Fruit fly (Drosophila melanogaster) whole organism, embryonic: ENCODE measurements around the gene CG42500.

Source experiments
- CG1024 ChIP-seq: fragments of 200-800 bp; sonication (Bioruptor generic); IDR thresholded peaks from 2 replicates; pipeline ENCODE4 v1.3.6; 2022; ENCODE audit warnings: missing biosample characterization, missing genetic modification characterization
- CG10431 ChIP-seq: fragments of 200-800 bp; sonication (Bioruptor generic); optimal IDR thresholded peaks from 3 replicates; lab custom pipeline; 2018; ENCODE audit warnings: missing biosample characterization, mild to moderate bottlenecking, missing genetic modification characterization
- CG11085 ChIP-seq: fragments of 200-800 bp; sonication (Bioruptor generic); IDR thresholded peaks from 2 replicates; pipeline ENCODE4 v1.3.6; 2022; ENCODE audit warnings: missing biosample characterization, missing genetic modification characterization
- CG11398 ChIP-seq: fragments of 200-800 bp; sonication (Bioruptor generic); optimal IDR thresholded peaks from 2 replicates; lab custom pipeline; 2016; ENCODE audit warnings: missing biosample characterization, missing genetic modification characterization
- CG1233 ChIP-seq: fragments of 200-800 bp; sonication (Bioruptor generic); optimal IDR thresholded peaks from 4 replicates; lab custom pipeline; 2018; ENCODE audit warnings: missing biosample characterization, mild to moderate bottlenecking, missing genetic modification characterization
- CG12769 ChIP-seq: fragments of 200-800 bp; sonication (Bioruptor generic); optimal IDR thresholded peaks from 2 replicates; lab custom pipeline; 2019; ENCODE audit warnings: missing biosample characterization, mild to moderate bottlenecking, missing genetic modification characterization, moderate library complexity
- CG1603 ChIP-seq: fragments of 200-800 bp; sonication (Bioruptor generic); optimal IDR thresholded peaks from 2 replicates; lab custom pipeline; 2019; ENCODE audit warnings: missing biosample characterization, mild to moderate bottlenecking, missing genetic modification characterization, moderate library complexity
- CG16813 ChIP-seq: fragments of 200-800 bp; sonication (Bioruptor generic); IDR thresholded peaks from 3 replicates; pipeline ENCODE4 v1.3.6; 2022; ENCODE audit warnings: missing biosample characterization, missing genetic modification characterization; ENCODE audit not compliant: partially characterized antibody
- CG17186 ChIP-seq: fragments of 200-800 bp; sonication (Bioruptor generic); optimal IDR thresholded peaks from 3 replicates; lab custom pipeline; 2017; ENCODE audit warnings: missing biosample characterization, missing genetic modification reagents, missing genetic modification characterization
- CG17612 ChIP-seq: fragments of 200-800 bp; sonication (Bioruptor generic); IDR thresholded peaks from 2 replicates; pipeline ENCODE4 v1.3.6; 2022; ENCODE audit warnings: missing biosample characterization, missing genetic modification characterization
- CG18476 ChIP-seq: fragments of 200-800 bp; sonication (Bioruptor generic); optimal IDR thresholded peaks from 2 replicates; lab custom pipeline; 2016; ENCODE audit warnings: missing biosample characterization, mild to moderate bottlenecking, missing genetic modification characterization
- CG2116 ChIP-seq: fragments of 200-800 bp; sonication (Bioruptor generic); optimal IDR thresholded peaks from 3 replicates; lab custom pipeline; 2018; ENCODE audit warnings: missing biosample characterization, mild to moderate bottlenecking, missing genetic modification characterization
- CG2875 ChIP-seq: fragments of 200-800 bp; sonication (Bioruptor generic); optimal IDR thresholded peaks from 2 replicates; lab custom pipeline; 2017; ENCODE audit warnings: missing biosample characterization, mild to moderate bottlenecking, missing genetic modification characterization, missing genetic modification reagents
- CG30403 ChIP-seq: fragments of 200-800 bp; sonication (Bioruptor generic); optimal IDR thresholded peaks from 3 replicates; lab custom pipeline; 2016; ENCODE audit warnings: missing biosample characterization, missing genetic modification characterization
- CG3065 ChIP-seq: fragments of 200-800 bp; sonication (Bioruptor generic); optimal IDR thresholded peaks from 2 replicates; lab custom pipeline; 2016; ENCODE audit warnings: missing biosample characterization, missing genetic modification characterization
- CG31365 ChIP-seq: fragments of 200-800 bp; sonication (Bioruptor generic); optimal IDR thresholded peaks from 2 replicates; lab custom pipeline; 2018; ENCODE audit warnings: missing biosample characterization, mild to moderate bottlenecking, missing genetic modification characterization
- CG32767 ChIP-seq: fragments of 200-800 bp; sonication (Bioruptor generic); IDR thresholded peaks from 2 replicates; pipeline ENCODE4 v1.3.6; 2022; ENCODE audit warnings: missing biosample characterization, missing genetic modification characterization
- CG3838 ChIP-seq: fragments of 200-800 bp; sonication (Bioruptor generic); optimal IDR thresholded peaks from 3 replicates; lab custom pipeline; 2016; ENCODE audit warnings: missing biosample characterization, missing genetic modification characterization
- CG4282 ChIP-seq: fragments of 200-800 bp; sonication (Bioruptor generic); optimal IDR thresholded peaks from 2 replicates; lab custom pipeline; 2016; ENCODE audit warnings: missing biosample characterization, missing genetic modification characterization
- CG4617 ChIP-seq: fragments of 200-800 bp; sonication (Bioruptor generic); optimal IDR thresholded peaks from 3 replicates; lab custom pipeline; 2016; ENCODE audit warnings: missing biosample characterization, missing genetic modification characterization, borderline replicate concordance
- CG6689 ChIP-seq: fragments of 200-800 bp; sonication (Bioruptor generic); IDR thresholded peaks from 2 replicates; pipeline ENCODE4 v1.3.6; 2022; ENCODE audit warnings: missing biosample characterization, missing genetic modification characterization
- CG6854 ChIP-seq: fragments of 200-800 bp; sonication (Bioruptor generic); optimal IDR thresholded peaks from 3 replicates; lab custom pipeline; 2017; ENCODE audit warnings: missing biosample characterization, mild to moderate bottlenecking, missing genetic modification characterization
- CG7987 ChIP-seq: fragments of 200-800 bp; sonication (Bioruptor generic); optimal IDR thresholded peaks from 2 replicates; lab custom pipeline; 2018; ENCODE audit warnings: missing biosample characterization, mild to moderate bottlenecking, missing genetic modification characterization, moderate library complexity
- CG9817 ChIP-seq: fragments of 200-800 bp; sonication (Bioruptor generic); optimal IDR thresholded peaks from 2 replicates; lab custom pipeline; 2018; ENCODE audit warnings: missing biosample characterization, mild to moderate bottlenecking, missing genetic modification characterization, moderate library complexity
- CkIIα-i1 ChIP-seq: fragments of 200-800 bp; sonication (Bioruptor generic); IDR thresholded peaks from 2 replicates; pipeline ENCODE4 v1.3.6; 2022; ENCODE audit warnings: missing biosample characterization, missing genetic modification characterization
- D19A ChIP-seq: fragments of 200-800 bp; optimal IDR thresholded peaks from 3 replicates; lab custom pipeline; 2019; ENCODE audit warnings: missing biosample characterization, mild to moderate bottlenecking, missing genetic modification characterization, moderate library complexity
- GATAe ChIP-seq: fragments of 200-800 bp; sonication (Bioruptor generic); conservative IDR thresholded peaks from 2 replicates; pipeline ENCODE4 v1.3.6; 2022; ENCODE audit warnings: missing biosample characterization, missing genetic modification characterization
- Hmx ChIP-seq: fragments of 200-800 bp; sonication (Bioruptor generic); optimal IDR thresholded peaks from 2 replicates; lab custom pipeline; 2016; ENCODE audit warnings: missing biosample characterization, missing genetic modification characterization
- Jarid2 ChIP-seq: fragments of 200-800 bp; sonication (Bioruptor generic); optimal IDR thresholded peaks from 3 replicates; lab custom pipeline; 2017; ENCODE audit warnings: mild to moderate bottlenecking, missing biosample characterization, missing genetic modification reagents, missing genetic modification characterization
- Sox100B ChIP-seq: fragments of 200-800 bp; sonication (Bioruptor generic); optimal IDR thresholded peaks from 3 replicates; lab custom pipeline; 2018; ENCODE audit warnings: missing biosample characterization, mild to moderate bottlenecking, missing genetic modification characterization
- ap ChIP-seq: fragments of 200-800 bp; sonication (Bioruptor generic); IDR thresholded peaks from 2 replicates; pipeline ENCODE4 v1.3.6; 2022; ENCODE audit warnings: missing biosample characterization, missing genetic modification characterization
- bab2 ChIP-seq: fragments of 200-800 bp; sonication (Bioruptor generic); optimal IDR thresholded peaks from 2 replicates; lab custom pipeline; 2016; ENCODE audit warnings: missing biosample characterization, missing genetic modification characterization
- bsh ChIP-seq, 2 experiments: fragments of 200-800 bp; sonication (Bioruptor generic); optimal IDR thresholded peaks; 2 replicates each; lab custom pipeline; 2017 to 2018; ENCODE audit warnings: mild to moderate bottlenecking in 2 of 2, missing biosample characterization in 2 of 2, missing genetic modification characterization in 2 of 2, moderate library complexity in 1 of 2
- ci ChIP-seq: fragments of 200-800 bp; sonication (Bioruptor generic); IDR thresholded peaks from 3 replicates; pipeline ENCODE4 v1.3.6; 2022; ENCODE audit warnings: missing biosample characterization, missing genetic modification characterization
- gcm ChIP-seq: fragments of 200-800 bp; sonication (Bioruptor generic); optimal IDR thresholded peaks from 2 replicates; lab custom pipeline; 2019; ENCODE audit warnings: missing biosample characterization, mild to moderate bottlenecking, missing genetic modification characterization, moderate library complexity
- ken ChIP-seq: fragments of 200-800 bp; sonication (Bioruptor generic); IDR thresholded peaks from 3 replicates; pipeline ENCODE4 v1.3.6; 2022; ENCODE audit warnings: missing biosample characterization, missing genetic modification characterization
- lov ChIP-seq, 2 experiments: fragments of 200-800 bp in 1 of 2; fragments of >200 bp in 1 of 2; sonication (Bioruptor generic) in 1 of 2; IDR thresholded peaks in 1 of 2; optimal IDR thresholded peaks in 1 of 2; 2 replicates in 1 of 2; 3 replicates in 1 of 2; pipeline versions ENCODE4 v1.3.6 to Lab custom; 2017 to 2022; ENCODE audit warnings: missing biosample characterization in 1 of 2, missing genetic modification characterization in 1 of 2
- mam ChIP-seq: fragments of 200-800 bp; sonication (Bioruptor generic); optimal IDR thresholded peaks from 3 replicates; lab custom pipeline; 2016; ENCODE audit warnings: missing biosample characterization, missing genetic modification characterization
- nom ChIP-seq: fragments of 200-800 bp; sonication (Bioruptor generic); optimal IDR thresholded peaks from 2 replicates; lab custom pipeline; 2017; ENCODE audit warnings: missing biosample characterization, missing genetic modification characterization, mild to moderate bottlenecking, moderate library complexity, missing genetic modification reagents
- phol ChIP-seq: fragments of 200-800 bp; sonication (Bioruptor generic); optimal IDR thresholded peaks from 3 replicates; lab custom pipeline; 2018; ENCODE audit warnings: missing biosample characterization, mild to moderate bottlenecking, missing genetic modification characterization, moderate library complexity
- repo ChIP-seq: fragments of 200-800 bp; sonication (Bioruptor generic); optimal IDR thresholded peaks from 2 replicates; lab custom pipeline; 2016; ENCODE audit warnings: missing biosample characterization, missing genetic modification characterization
- schlank ChIP-seq: fragments of 200-800 bp; sonication (Bioruptor generic); optimal IDR thresholded peaks from 2 replicates; lab custom pipeline; 2018; ENCODE audit warnings: missing biosample characterization, mild to moderate bottlenecking, missing genetic modification characterization
- seq ChIP-seq: fragments of 200-800 bp; sonication (Bioruptor generic); IDR thresholded peaks from 2 replicates; pipeline ENCODE4 v1.3.6; 2022; ENCODE audit warnings: missing biosample characterization, missing genetic modification characterization
- sim ChIP-seq: fragments of 200-800 bp; sonication (Bioruptor generic); IDR thresholded peaks from 2 replicates; pipeline ENCODE4 v1.3.6; 2022; ENCODE audit warnings: missing biosample characterization, missing genetic modification characterization
- stwl ChIP-seq: fragments of 200-800 bp; sonication (Bioruptor generic); optimal IDR thresholded peaks from 3 replicates; lab custom pipeline; 2018; ENCODE audit warnings: missing biosample characterization, mild to moderate bottlenecking, missing genetic modification characterization, moderate library complexity
- tin ChIP-seq: fragments of 200-800 bp; sonication (Bioruptor generic); optimal IDR thresholded peaks from 3 replicates; lab custom pipeline; 2016; ENCODE audit warnings: missing biosample characterization, missing genetic modification characterization
- toy ChIP-seq: fragments of 200-800 bp; sonication (Bioruptor generic); IDR thresholded peaks from 2 replicates; pipeline ENCODE4 v1.3.6; 2022; ENCODE audit warnings: missing biosample characterization, missing genetic modification characterization
- usp ChIP-seq: fragments of >200 bp; optimal IDR thresholded peaks from 2 replicates; lab custom pipeline; 2017; ENCODE audit warnings: missing biosample characterization, missing genetic modification characterization

Gene CG42500

DNA sequence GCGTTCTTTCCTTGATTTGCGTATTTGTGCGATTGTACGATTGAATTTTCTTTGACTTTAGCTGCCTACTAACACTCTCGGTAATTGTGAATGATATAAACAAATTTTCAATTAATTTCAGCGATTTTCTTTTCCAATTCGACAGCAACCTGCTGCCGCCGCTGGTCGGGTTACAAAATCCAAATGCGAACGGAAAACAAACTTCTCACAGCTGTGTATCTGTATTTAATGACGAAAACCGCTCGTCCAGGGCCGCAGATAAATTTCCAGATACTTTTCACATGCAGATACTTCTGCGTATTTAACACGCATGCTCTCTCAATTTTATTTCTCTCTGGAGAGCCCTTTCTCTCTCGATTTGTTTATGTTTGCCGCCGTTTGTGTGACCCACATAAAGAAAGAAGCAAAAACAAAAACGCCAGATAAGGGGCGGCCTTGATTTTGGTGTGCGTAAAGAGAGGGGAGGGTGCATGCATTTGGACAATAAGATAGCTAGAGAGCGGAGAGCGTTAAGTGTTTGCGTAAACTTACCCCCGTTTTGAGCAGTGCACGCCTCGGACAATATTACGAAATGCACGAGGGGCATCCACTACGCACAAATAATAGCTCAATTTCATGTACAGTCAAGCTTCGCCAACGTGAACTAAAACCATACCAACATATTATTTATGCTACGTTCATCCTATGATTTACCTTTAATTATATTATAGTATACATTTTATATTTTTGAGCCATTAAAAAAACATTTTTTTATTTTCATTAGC, 44.1 kb downstream of the CG42500 start, which contains the start of gene CG12402 (continued):
- TF ChIP-seq CG17186 (GFP tag; lab: Kevin White, UChicago) = peak; percentile 50
- TF ChIP-seq CG1233 (GFP tag; lab: Kevin White, UChicago) = peak; percentile 81
- peak; percentile 79 for TF ChIP-seq CG1603 (tag; lab: Kevin White, UChicago)
- TF ChIP-seq sim = peak; percentile 61; the same call in 1 of the 2 replicates
- no peak for TF ChIP-seq CkIIα-i1 (GFP tag; lab: Robert Waterston, UW)
- TF ChIP-seq CG31365 (tag; lab: Kevin White, UChicago) = peak; percentile 57
- TF ChIP-seq bsh (GFP tag; optimal IDR thresholded peaks at IDR 0.05; lab: Kevin White, UChicago) = peak in 1 of 2 experiments; percentile 82
- TF ChIP-seq mam (GFP tag; lab: Kevin White, UChicago) = peak; percentile 59
- TF ChIP-seq stwl (tag; lab: Kevin White, UChicago) = peak; percentile 6
- TF ChIP-seq ken (GFP tag; lab: Robert Waterston, UW) = peak; percentile 88
- peak; percentile 84 for TF ChIP-seq Sox100B (GFP tag; lab: Kevin White, UChicago)
- TF ChIP-seq lov (optimal IDR thresholded peaks at IDR 0.05; lab: Kevin White, UChicago) = no peak
- peak; percentile 92; the same call in 2 of the 3 replicates for TF ChIP-seq lov (GFP tag; IDR thresholded peaks at IDR 0.05; lab: Robert Waterston, UW)
- TF ChIP-seq Jarid2 = peak; percentile 11
- TF ChIP-seq CG2116 (GFP tag; lab: Kevin White, UChicago) = peak; percentile 49
- TF ChIP-seq CG3065 (GFP tag; lab: Kevin White, UChicago) = peak; percentile 81
- no peak for TF ChIP-seq nom (GFP tag; lab: Kevin White, UChicago)
- peak; percentile 61 for TF ChIP-seq CG7987 (GFP tag; lab: Kevin White, UChicago)
- 0 out of 2 replicates have a peak, but pooled peaks have one; percentile 10 for TF ChIP-seq CG11085 (GFP tag; lab: Robert Waterston, UW)
- TF ChIP-seq repo (GFP tag; lab: Kevin White, UChicago) = peak; percentile 57
- TF ChIP-seq gcm (GFP tag; lab: Kevin White, UChicago) = peak; percentile 86
- peak; percentile 73 for TF ChIP-seq CG1024 (GFP tag; lab: Robert Waterston, UW)
- peak; percentile 85 for TF ChIP-seq CG30403 (GFP tag; lab: Kevin White, UChicago)
- no peak for TF ChIP-seq CG11398
- peak; percentile 63 for TF ChIP-seq CG17612
- TF ChIP-seq usp = no peak
- no peak for TF ChIP-seq Hmx (GFP tag; lab: Kevin White, UChicago)
- TF ChIP-seq CG10431 (GFP tag; lab: Kevin White, UChicago) = no peak
- peak; percentile 12 for TF ChIP-seq schlank (tag; lab: Kevin White, UChicago)
- peak; percentile 92 for TF ChIP-seq seq
- TF ChIP-seq bab2 = peak; percentile 34
- TF ChIP-seq toy (GFP tag; lab: Robert Waterston, UW) = 0 out of 2 replicates have a peak, but pooled peaks have one; percentile 11
- peak; percentile 32 for TF ChIP-seq CG4617
- no peak for TF ChIP-seq CG16813 (GFP tag; lab: Robert Waterston, UW)
- peak; percentile 89 for TF ChIP-seq CG6689 (GFP tag; lab: Robert Waterston, UW)
- peak; percentile 91 for TF ChIP-seq tin
- peak; percentile 86 for TF ChIP-seq phol
- TF ChIP-seq GATAe (GFP tag; lab: Robert Waterston, UW) = peak; percentile 74
- no peak for TF ChIP-seq CG3838 (GFP tag; lab: Kevin White, UChicago)
- peak; percentile 83 for TF ChIP-seq ap (GFP tag; lab: Robert Waterston, UW)
- TF ChIP-seq CG32767 (GFP tag; lab: Robert Waterston, UW) = peak; percentile 81
- peak; percentile 81 for TF ChIP-seq D19A (tag; lab: Kevin White, UChicago)
- peak; percentile 65 for TF ChIP-seq CG9817 (tag; lab: Kevin White, UChicago)
- TF ChIP-seq CG18476 (GFP tag; lab: Kevin White, UChicago) = peak; percentile 73
- peak; percentile 89 for TF ChIP-seq CG12769 (tag; lab: Kevin White, UChicago)
- peak; percentile 68 for TF ChIP-seq CG6854 (GFP tag; lab: Kevin White, UChicago)
- peak; percentile 96 for TF ChIP-seq ci (GFP tag; lab: Robert Waterston, UW)
- TF ChIP-seq CG4282 = no peak
- peak; percentile 84 for TF ChIP-seq CG2875 (GFP tag; lab: Kevin White, UChicago)
